Fruit fly (Drosophila melanogaster) whole organism, embryonic: ENCODE data around the gene CG31549.

Source experiments
- ATbp ChIP-seq: fragments of 200-800 bp; sonication (Bioruptor generic); optimal IDR thresholded peaks from 2 replicates; lab custom pipeline; 2017; ENCODE audit warnings: missing biosample characterization, mild to moderate bottlenecking, missing genetic modification characterization, missing genetic modification reagents
- B-H1 ChIP-seq: fragments of 200-800 bp; sonication (Bioruptor generic); IDR thresholded peaks from 3 replicates; pipeline ENCODE4 v1.3.6; 2022; ENCODE audit warnings: missing biosample characterization, missing genetic modification characterization
- Bteb2 ChIP-seq: fragments of 200-800 bp; sonication (Bioruptor generic); optimal IDR thresholded peaks from 2 replicates; lab custom pipeline; 2016; ENCODE audit warnings: missing biosample characterization, missing genetic modification characterization
- CG10209 ChIP-seq: fragments of 200-800 bp; sonication (Bioruptor generic); optimal IDR thresholded peaks from 3 replicates; lab custom pipeline; 2017; ENCODE audit warnings: missing biosample characterization, mild to moderate bottlenecking, missing genetic modification characterization, missing genetic modification reagents
- CG10274 ChIP-seq: fragments of 200-800 bp; sonication (Bioruptor generic); optimal IDR thresholded peaks from 3 replicates; lab custom pipeline; 2017; ENCODE audit warnings: missing biosample characterization, mild to moderate bottlenecking, missing genetic modification characterization
- CG10462 ChIP-seq: fragments of 200-800 bp; sonication (Bioruptor generic); optimal IDR thresholded peaks from 2 replicates; lab custom pipeline; 2016; ENCODE audit warnings: missing biosample characterization, missing genetic modification characterization
- CG11085 ChIP-seq: fragments of 200-800 bp; sonication (Bioruptor generic); IDR thresholded peaks from 2 replicates; pipeline ENCODE4 v1.3.6; 2022; ENCODE audit warnings: missing biosample characterization, missing genetic modification characterization
- CG11695 ChIP-seq: fragments of 200-800 bp; sonication (Bioruptor generic); IDR thresholded peaks from 3 replicates; pipeline ENCODE4 v1.3.6; 2022; ENCODE audit warnings: missing biosample characterization, missing genetic modification characterization
- CG12071 ChIP-seq: fragments of 200-800 bp; sonication (Bioruptor generic); optimal IDR thresholded peaks from 3 replicates; lab custom pipeline; 2018; ENCODE audit warnings: missing biosample characterization, mild to moderate bottlenecking, missing genetic modification characterization
- CG12391 ChIP-seq: fragments of 200-800 bp; sonication (Bioruptor generic); optimal IDR thresholded peaks from 3 replicates; lab custom pipeline; 2018; ENCODE audit warnings: missing biosample characterization, mild to moderate bottlenecking, missing genetic modification characterization, moderate library complexity
- CG12769 ChIP-seq: fragments of 200-800 bp; sonication (Bioruptor generic); optimal IDR thresholded peaks from 2 replicates; lab custom pipeline; 2019; ENCODE audit warnings: missing biosample characterization, mild to moderate bottlenecking, missing genetic modification characterization, moderate library complexity
- CG13287 ChIP-seq: fragments of 200-800 bp; sonication (Bioruptor generic); IDR thresholded peaks from 2 replicates; pipeline ENCODE4 v1.3.6; 2022; ENCODE audit warnings: missing biosample characterization, missing genetic modification characterization; ENCODE audit not compliant: partially characterized antibody
- CG15514 ChIP-seq: fragments of 200-800 bp; sonication (Bioruptor generic); optimal IDR thresholded peaks from 3 replicates; lab custom pipeline; 2017; ENCODE audit warnings: missing biosample characterization, missing genetic modification characterization, mild to moderate bottlenecking, moderate library complexity, missing genetic modification reagents
- CG16815 ChIP-seq: fragments of 200-800 bp; sonication (Bioruptor generic); optimal IDR thresholded peaks from 3 replicates; lab custom pipeline; 2017; ENCODE audit warnings: missing biosample characterization, mild to moderate bottlenecking, missing genetic modification characterization
- CG3163 ChIP-seq: fragments of 200-800 bp; sonication (Bioruptor generic); optimal IDR thresholded peaks from 3 replicates; lab custom pipeline; 2016; ENCODE audit warnings: missing biosample characterization, missing genetic modification characterization
- CG33557 ChIP-seq: fragments of 200-800 bp; sonication (Bioruptor generic); optimal IDR thresholded peaks from 2 replicates; lab custom pipeline; 2019; ENCODE audit warnings: missing biosample characterization, mild to moderate bottlenecking, missing genetic modification characterization, moderate library complexity
- CG7745 ChIP-seq: fragments of 200-800 bp; sonication (Bioruptor generic); optimal IDR thresholded peaks from 2 replicates; lab custom pipeline; 2018; ENCODE audit warnings: missing biosample characterization, mild to moderate bottlenecking, missing genetic modification characterization, moderate library complexity
- CG7839 ChIP-seq: fragments of 200-800 bp; sonication (Bioruptor generic); optimal IDR thresholded peaks from 3 replicates; lab custom pipeline; 2018; ENCODE audit warnings: missing biosample characterization, mild to moderate bottlenecking, missing genetic modification characterization, moderate library complexity
- CG9727 ChIP-seq: fragments of 200-800 bp; sonication (Bioruptor generic); optimal IDR thresholded peaks from 3 replicates; lab custom pipeline; 2017; ENCODE audit warnings: missing biosample characterization, mild to moderate bottlenecking, missing genetic modification characterization
- Camta ChIP-seq: fragments of 200-800 bp; sonication (Bioruptor generic); optimal IDR thresholded peaks from 2 replicates; lab custom pipeline; 2016; ENCODE audit warnings: missing biosample characterization, missing genetic modification characterization
- CrebB ChIP-seq: fragments of 200-800 bp; sonication (Bioruptor generic); optimal IDR thresholded peaks from 3 replicates; lab custom pipeline; 2018; ENCODE audit warnings: missing biosample characterization, mild to moderate bottlenecking, missing genetic modification characterization
- D19A ChIP-seq: fragments of 200-800 bp; optimal IDR thresholded peaks from 3 replicates; lab custom pipeline; 2019; ENCODE audit warnings: missing biosample characterization, mild to moderate bottlenecking, missing genetic modification characterization, moderate library complexity
- Dad ChIP-seq: fragments of 200-800 bp; sonication (Bioruptor generic); optimal IDR thresholded peaks from 3 replicates; lab custom pipeline; 2016; ENCODE audit warnings: missing biosample characterization, missing genetic modification characterization
- Dek ChIP-seq: fragments of 200-800 bp; sonication (Bioruptor generic); optimal IDR thresholded peaks from 3 replicates; lab custom pipeline; 2019; ENCODE audit warnings: missing biosample characterization, mild to moderate bottlenecking, missing genetic modification characterization, moderate library complexity
- H2.0 ChIP-seq: fragments of 200-800 bp; sonication (Bioruptor generic); IDR thresholded peaks from 2 replicates; pipeline ENCODE4 v1.3.6; 2022; ENCODE audit warnings: missing biosample characterization, missing genetic modification characterization
- Hsf ChIP-seq: fragments of 200-800 bp; sonication (Bioruptor generic); optimal IDR thresholded peaks from 3 replicates; lab custom pipeline; 2016; ENCODE audit warnings: missing biosample characterization, missing genetic modification characterization
- Med ChIP-seq: fragments of 200-800 bp; sonication (Bioruptor generic); peaks from one replicate; lab custom pipeline; 2016; ENCODE audit warnings: missing biosample characterization, missing genetic modification characterization, mild to moderate bottlenecking, inconsistent platforms, moderate library complexity
- PHDP ChIP-seq: fragments of 200-800 bp; sonication (Bioruptor generic); optimal IDR thresholded peaks from 3 replicates; lab custom pipeline; 2018; ENCODE audit warnings: missing biosample characterization, mild to moderate bottlenecking, missing genetic modification characterization, moderate library complexity
- Scr ChIP-seq: fragments of 200-800 bp; sonication (Bioruptor generic); IDR thresholded peaks from 2 replicates; pipeline ENCODE4 v1.3.6; 2022; ENCODE audit warnings: missing biosample characterization, missing genetic modification characterization; ENCODE audit not compliant: partially characterized antibody
- Stat92E ChIP-seq, 3 experiments: fragments of >200 bp in 2 of 3; fragments of 200-800 bp in 1 of 3; sonication (Bioruptor generic) in 1 of 3; optimal IDR thresholded peaks; 2 replicates each; lab custom pipeline; 2017 to 2019; ENCODE audit warnings: missing biosample characterization in 3 of 3, missing genetic modification characterization in 3 of 3, mild to moderate bottlenecking in 1 of 3, moderate library complexity in 1 of 3
- Trl ChIP-seq, 3 experiments: fragments of >200 bp in 2 of 3; fragments of 200-800 bp in 1 of 3; sonication (Bioruptor generic) in 1 of 3; optimal IDR thresholded peaks; 2 replicates in 1 of 3; 3 replicates in 2 of 3; lab custom pipeline; 2016 to 2017; ENCODE audit warnings: missing biosample characterization in 1 of 3, missing genetic modification characterization in 1 of 3
- Xrp1 ChIP-seq: fragments of 200-800 bp; sonication (Bioruptor generic); IDR thresholded peaks from 2 replicates; pipeline ENCODE4 v1.3.6; 2022; ENCODE audit warnings: missing biosample characterization, missing genetic modification characterization
- ap ChIP-seq: fragments of 200-800 bp; sonication (Bioruptor generic); IDR thresholded peaks from 2 replicates; pipeline ENCODE4 v1.3.6; 2022; ENCODE audit warnings: missing biosample characterization, missing genetic modification characterization
- chinmo ChIP-seq: fragments of 200-800 bp; sonication (Bioruptor generic); IDR thresholded peaks from 4 replicates; pipeline ENCODE4 v1.3.6; 2022; ENCODE audit warnings: missing biosample characterization, missing genetic modification characterization; ENCODE audit not compliant: partially characterized antibody
- da ChIP-seq: fragments of 200-800 bp; sonication (Bioruptor generic); optimal IDR thresholded peaks from 2 replicates; lab custom pipeline; 2016; ENCODE audit warnings: missing biosample characterization, missing genetic modification characterization
- gce ChIP-seq: fragments of 200-800 bp; sonication (Bioruptor generic); IDR thresholded peaks from 3 replicates; pipeline ENCODE4 v1.3.6; 2022; ENCODE audit warnings: missing biosample characterization, missing genetic modification characterization
- lola ChIP-seq, 3 experiments: fragments of >200 bp in 2 of 3; fragments of 200-800 bp in 1 of 3; sonication (Bioruptor generic) in 1 of 3; optimal IDR thresholded peaks; 2 replicates each; lab custom pipeline; 2017 to 2019; ENCODE audit warnings: missing biosample characterization in 3 of 3, missing genetic modification characterization in 3 of 3, mild to moderate bottlenecking in 1 of 3, moderate library complexity in 1 of 3
- nmo ChIP-seq: fragments of 200-800 bp; sonication (Bioruptor generic); optimal IDR thresholded peaks from 2 replicates; lab custom pipeline; 2018; ENCODE audit warnings: missing biosample characterization, mild to moderate bottlenecking, missing genetic modification characterization, moderate library complexity
- peb ChIP-seq: fragments of 200-800 bp; sonication (Bioruptor generic); IDR thresholded peaks from 2 replicates; pipeline ENCODE4 v1.3.6; 2022; ENCODE audit warnings: missing biosample characterization, missing genetic modification characterization
- phol ChIP-seq: fragments of 200-800 bp; sonication (Bioruptor generic); optimal IDR thresholded peaks from 3 replicates; lab custom pipeline; 2018; ENCODE audit warnings: missing biosample characterization, mild to moderate bottlenecking, missing genetic modification characterization, moderate library complexity
- pnt ChIP-seq: fragments of 200-800 bp; sonication (Bioruptor generic); optimal IDR thresholded peaks from 3 replicates; lab custom pipeline; 2016; ENCODE audit warnings: missing biosample characterization, missing genetic modification characterization
- pum ChIP-seq: fragments of 200-800 bp; sonication (Bioruptor generic); optimal IDR thresholded peaks from 2 replicates; lab custom pipeline; 2016; ENCODE audit warnings: missing biosample characterization, missing genetic modification characterization
- rib ChIP-seq: fragments of 200-800 bp; sonication (Bioruptor generic); IDR thresholded peaks from 2 replicates; pipeline ENCODE4 v1.3.6; 2022; ENCODE audit warnings: missing biosample characterization, missing genetic modification characterization
- schlank ChIP-seq: fragments of 200-800 bp; sonication (Bioruptor generic); optimal IDR thresholded peaks from 2 replicates; lab custom pipeline; 2018; ENCODE audit warnings: missing biosample characterization, mild to moderate bottlenecking, missing genetic modification characterization
- slp2 ChIP-seq: fragments of 200-800 bp; sonication (Bioruptor generic); optimal IDR thresholded peaks from 2 replicates; lab custom pipeline; 2016; ENCODE audit warnings: missing biosample characterization, missing genetic modification characterization
- sna ChIP-seq: fragments of 200-800 bp; sonication (Bioruptor generic); IDR thresholded peaks from 2 replicates; pipeline ENCODE4 v1.3.6; 2022; ENCODE audit warnings: missing biosample characterization, missing genetic modification characterization; ENCODE audit not compliant: partially characterized antibody
- sob ChIP-seq: fragments of 200-800 bp; sonication (Bioruptor generic); IDR thresholded peaks from 2 replicates; pipeline ENCODE4 v1.3.6; 2022; ENCODE audit warnings: missing biosample characterization, missing genetic modification characterization
- stwl ChIP-seq: fragments of 200-800 bp; sonication (Bioruptor generic); optimal IDR thresholded peaks from 3 replicates; lab custom pipeline; 2018; ENCODE audit warnings: missing biosample characterization, mild to moderate bottlenecking, missing genetic modification characterization, moderate library complexity
- z ChIP-seq: fragments of 200-800 bp; sonication (Bioruptor generic); IDR thresholded peaks from 3 replicates; pipeline ENCODE4 v1.3.6; 2022; ENCODE audit warnings: missing biosample characterization, missing genetic modification characterization

The CG31549 gene

DNA sequence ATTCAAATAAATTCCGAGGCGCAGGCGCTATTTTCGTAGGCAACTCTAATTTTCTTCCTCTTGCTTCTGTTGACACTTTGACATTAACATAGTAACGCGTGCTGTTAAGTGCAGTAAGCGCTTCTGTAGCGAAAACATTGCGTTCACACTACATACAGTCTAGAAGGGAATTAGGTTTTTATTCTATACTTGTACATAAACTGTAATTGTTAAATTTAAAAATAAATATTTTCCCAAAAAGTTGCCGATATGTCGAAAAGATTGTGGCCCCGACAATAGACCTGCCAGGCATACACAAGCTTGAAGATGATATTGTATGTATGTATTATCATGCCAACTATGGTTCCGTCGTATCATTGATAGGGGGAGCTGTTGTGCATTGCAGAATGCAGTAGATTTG lies 25.5 kb upstream of the CG31549 start, which contains the start of gene asl (continued):
- TF ChIP-seq CG11695 (GFP tag; lab: Robert Waterston, UW) (peak; percentile 35; the same call in 1 of the 3 replicates), Hsf (peak; percentile 64), CG9727 (GFP tag; lab: Kevin White, UChicago) (peak; percentile 41), CG10274 (GFP tag; lab: Kevin White, UChicago) (no peak), ap (GFP tag; lab: Robert Waterston, UW) (0 out of 2 replicates have a peak, but pooled peaks have one; percentile 21), Dek (peak; percentile 7), CG10209 (GFP tag; lab: Kevin White, UChicago) (peak; percentile 44), CG13287 (peak; percentile 19; the same call in 1 of the 2 replicates), Scr (GFP tag; lab: Robert Waterston, UW) (0 out of 2 replicates have a peak, but pooled peaks have one; percentile 20), Med (GFP tag; lab: Kevin White, UChicago) (peak; percentile 91), pnt (GFP tag; lab: Kevin White, UChicago) (peak; percentile 45), CG7839 (tag; lab: Kevin White, UChicago) (no peak), CG11085 (GFP tag; lab: Robert Waterston, UW) (peak; percentile 54; the same call in 1 of the 2 replicates), Camta (GFP tag; lab: Kevin White, UChicago) (peak; percentile 56), CG12391 (peak; percentile 78), rib (peak; percentile 19; the same call in 1 of the 2 replicates), Trl (optimal IDR thresholded peaks at IDR 0.05; lab: Kevin White, UChicago) (no peak), Trl (GFP tag; optimal IDR thresholded peaks at IDR 0.05; lab: Kevin White, UChicago) (peak; percentile 31), D19A (tag; lab: Kevin White, UChicago) (peak; percentile 60), CG16815 (peak; percentile 39), H2.0 (GFP tag; lab: Robert Waterston, UW) (no peak), Xrp1 (GFP tag; lab: Robert Waterston, UW) (peak; percentile 56), Bteb2 (no peak), slp2 (GFP tag; lab: Kevin White, UChicago) (no peak), gce (GFP tag; lab: Robert Waterston, UW) (0 out of 3 replicates have a peak, but pooled peaks have one; percentile 50), CG12071 (GFP tag; lab: Kevin White, UChicago) (no peak), PHDP (tag; lab: Kevin White, UChicago) (peak; percentile 63), CG12769 (tag; lab: Kevin White, UChicago) (peak; percentile 71), sna (GFP tag; lab: Robert Waterston, UW) (no peak), peb (GFP tag; lab: Robert Waterston, UW) (no peak), ATbp (GFP tag; lab: Kevin White, UChicago) (peak; percentile 32), CrebB (tag; lab: Kevin White, UChicago) (peak; percentile 33), stwl (peak; percentile 72), Stat92E (GFP tag; optimal IDR thresholded peaks at IDR 0.05; lab: Kevin White, UChicago) (no peak), schlank (tag; lab: Kevin White, UChicago) (no peak), CG3163 (GFP tag; lab: Kevin White, UChicago) (peak; percentile 24), nmo (GFP tag; lab: Kevin White, UChicago) (peak; percentile 81), CG7745 (tag; lab: Kevin White, UChicago) (no peak), phol (tag; lab: Kevin White, UChicago) (peak; percentile 81), B-H1 (GFP tag; lab: Robert Waterston, UW) (no peak), lola (GFP tag; optimal IDR thresholded peaks at IDR 0.05; lab: Kevin White, UChicago) (peak in 2 of 3 experiments; percentile 71 to 98), Dad (GFP tag; lab: Kevin White, UChicago) (peak; percentile 7), da (GFP tag; lab: Kevin White, UChicago) (no peak), z (GFP tag; lab: Robert Waterston, UW) (no peak), pum (GFP tag; lab: Kevin White, UChicago) (peak; percentile 33), chinmo (GFP tag; lab: Robert Waterston, UW) (0 out of 4 replicates have a peak, but pooled peaks have one; percentile 58), CG10462 (GFP tag; lab: Kevin White, UChicago) (peak; percentile 8), sob (GFP tag; lab: Robert Waterston, UW) (peak; percentile 48; the same call in 1 of the 2 replicates), CG33557 (GFP tag; lab: Kevin White, UChicago) (peak; percentile 42), CG15514 (GFP tag; lab: Kevin White, UChicago) (peak; percentile 71)
